Worm (Caenorhabditis elegans) whole organism, L4/young adult: ENCODE results near the gene B0348.1.

ENCODE experiments used
- W03F9.2 ChIP-seq: fragments of 150-350 bp; optimal IDR thresholded peaks from 2 replicates; lab custom pipeline; 2014; ENCODE audit warnings: missing biosample characterization, missing genetic modification characterization
- dao-5 ChIP-seq: sonication (generic microtip); optimal IDR thresholded peaks from 2 replicates; lab custom pipeline; 2016; ENCODE audit warnings: missing genotype, missing genetic modification characterization, moderate library complexity, missing compliant biosample characterization

DNA sequence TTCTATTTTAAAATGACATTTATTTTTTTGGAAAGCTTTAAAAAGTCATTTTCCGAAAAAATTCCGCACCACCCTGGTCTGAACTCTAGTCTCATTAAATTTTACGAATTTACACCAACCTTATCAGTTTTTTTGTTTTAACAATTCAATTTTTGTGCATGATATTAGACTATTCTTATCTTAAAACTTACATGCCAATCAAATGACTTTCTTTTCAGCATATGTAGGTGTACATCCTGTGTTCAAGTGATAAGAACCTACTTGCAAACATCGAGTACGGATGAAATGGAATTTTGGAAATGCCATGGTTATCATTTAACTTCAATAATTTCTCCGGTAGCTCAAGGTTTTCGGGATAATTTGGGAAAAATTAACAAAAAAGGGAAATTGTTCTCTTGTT is 923 bp upstream of the B0348.1 start:
- TF ChIP-seq W03F9.2 (tag; lab: Kevin White, UChicago) (no peak), dao-5 (tag; lab: Kevin White, UChicago) (no peak)
